Fruit fly (Drosophila melanogaster) S2 (cell line): ENCODE data around the gene yellow-b.

Experiments used
- CG8478 ChIP-seq: fragments of >200 bp; optimal IDR thresholded peaks from 2 replicates; lab custom pipeline; 2018
- CTCF ChIP-seq, 2 experiments: fragments of >200 bp; optimal IDR thresholded peaks; 2 replicates each; lab custom pipeline; 2018

The yellow-b gene

DNA sequence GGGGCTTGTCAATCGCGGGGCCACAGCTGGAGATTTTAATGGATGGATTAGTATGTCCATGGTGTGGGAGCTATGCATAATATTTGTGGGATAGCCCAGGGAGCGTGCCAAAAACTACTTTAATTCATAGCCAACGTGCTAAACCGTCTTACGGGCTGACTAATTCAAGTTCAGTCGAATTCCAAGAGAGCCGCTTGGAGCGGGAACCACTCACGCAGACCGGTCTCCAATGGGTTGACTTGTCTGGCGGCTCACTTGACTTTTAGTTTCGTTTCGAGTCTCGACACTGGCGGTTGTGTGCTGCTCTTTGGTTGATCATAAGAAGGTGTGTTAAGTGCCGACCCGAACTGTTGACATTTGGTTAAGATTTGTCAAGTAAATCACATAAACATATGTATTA, at the start of gene yellow-b:
yellow-b (plus strand) TSS at position 263 of the 400 bp plus-strand sequence.
- TF ChIP-seq CTCF (optimal IDR thresholded peaks at IDR 0.05; lab: Kevin White, UChicago) (no peak), CG8478 (lab: Kevin White, UChicago) (no peak)

DNA sequence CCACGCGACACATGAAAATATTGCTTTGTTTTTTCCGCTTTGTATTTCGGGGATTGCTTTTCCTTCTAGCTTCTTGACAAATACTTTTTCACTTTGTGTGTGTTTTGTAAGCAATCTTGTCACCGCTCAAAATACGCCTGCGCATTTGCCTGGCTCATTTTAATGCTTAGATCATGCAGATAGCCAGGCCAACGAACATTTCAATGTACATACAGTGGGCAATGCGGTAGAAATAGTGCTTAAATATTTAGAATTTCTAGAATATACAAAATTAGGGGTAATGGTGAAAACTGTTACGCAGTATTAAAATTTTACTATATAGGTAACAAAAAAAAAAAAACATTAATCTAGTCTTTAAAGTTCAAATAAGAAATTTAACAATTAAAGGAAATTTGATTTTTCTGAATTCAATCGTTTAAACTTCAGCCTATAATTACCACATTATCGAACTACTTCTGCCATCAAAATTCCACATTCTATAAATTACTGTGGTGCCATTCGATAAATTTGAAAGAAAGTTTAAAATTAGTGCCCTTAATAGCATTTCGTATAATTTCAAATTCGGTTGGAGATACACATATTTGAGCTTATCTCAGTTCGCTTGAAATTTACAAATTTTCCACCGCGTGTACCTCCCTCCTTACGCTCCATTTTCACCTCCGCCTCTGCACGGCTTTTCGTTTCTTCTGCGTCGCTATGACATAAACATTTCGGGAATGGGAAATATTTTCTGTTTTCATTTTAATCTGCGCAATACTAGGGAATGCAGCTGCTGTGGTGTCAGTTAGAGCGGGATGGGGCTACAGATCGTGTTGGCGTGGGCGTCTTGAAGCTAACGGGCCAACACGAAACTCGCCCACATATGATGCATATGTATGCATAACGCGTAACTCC, 47.0 kb upstream of the yellow-b start:
- TF ChIP-seq CG8478 (lab: Kevin White, UChicago) (no peak), CTCF (optimal IDR thresholded peaks at IDR 0.05; lab: Kevin White, UChicago) (no peak)

DNA sequence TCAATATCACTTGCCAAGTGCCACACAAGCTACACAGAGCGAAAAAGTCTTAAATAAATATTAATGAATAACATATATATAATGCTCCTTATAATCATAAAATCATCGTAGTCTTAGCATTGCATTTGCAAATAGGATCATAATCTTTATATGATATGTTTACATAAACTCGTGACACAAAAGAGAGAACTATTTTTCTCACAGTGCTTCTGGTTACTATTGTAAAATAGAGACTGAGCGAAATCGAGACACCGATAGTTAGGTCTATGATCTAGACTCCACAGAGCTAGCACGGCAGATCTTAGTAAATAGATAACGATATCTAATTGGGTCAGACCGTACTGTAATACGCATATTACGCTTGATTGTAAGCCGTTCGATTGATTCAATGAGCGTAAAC, 44.4 kb upstream of the yellow-b start:
- TF ChIP-seq CG8478 (lab: Kevin White, UChicago) = no peak

DNA sequence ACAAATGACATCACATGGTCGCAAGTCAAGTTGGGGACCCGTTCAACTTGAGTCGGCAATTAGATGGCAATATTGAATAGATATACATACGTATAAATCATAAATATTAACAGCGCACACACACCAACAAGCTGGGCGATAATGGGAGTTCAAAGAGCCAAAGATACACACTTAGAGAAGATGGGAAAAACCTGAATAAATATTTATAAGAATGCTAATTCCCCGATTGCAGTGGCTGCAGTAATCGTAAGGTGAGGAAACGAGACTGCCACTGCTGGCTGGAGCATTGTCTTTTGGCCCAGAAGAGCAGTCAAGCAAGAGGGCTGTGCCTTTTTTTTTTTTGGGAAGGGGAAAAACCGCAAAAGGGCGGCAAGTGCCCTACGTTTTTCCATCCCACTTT, 43.9 kb upstream of the yellow-b start:
- TF ChIP-seq CTCF (optimal IDR thresholded peaks at IDR 0.05; lab: Kevin White, UChicago) (no peak), CG8478 (lab: Kevin White, UChicago) (no peak)

DNA sequence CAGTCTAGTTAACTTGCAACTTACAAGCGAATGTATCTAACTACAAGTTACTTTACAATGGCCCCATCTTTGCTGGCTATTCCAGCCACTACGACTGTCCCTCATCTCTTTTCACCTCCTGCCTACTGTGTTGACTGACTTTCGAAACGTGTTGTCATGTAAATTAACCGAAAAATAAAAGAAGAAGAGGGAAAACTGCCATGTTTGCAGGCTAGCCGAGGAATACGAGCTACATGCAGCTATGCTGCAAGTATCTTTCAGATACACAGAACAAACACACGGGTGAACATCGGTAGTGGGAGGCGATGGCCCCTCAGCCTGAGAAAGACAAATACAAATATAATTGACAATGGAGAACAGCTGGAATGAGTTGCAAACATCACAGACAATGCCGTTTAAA, 43.5 kb upstream of the yellow-b start:
- TF ChIP-seq CG8478 (lab: Kevin White, UChicago) (no peak), CTCF (optimal IDR thresholded peaks at IDR 0.05; lab: Kevin White, UChicago) (no peak)

DNA sequence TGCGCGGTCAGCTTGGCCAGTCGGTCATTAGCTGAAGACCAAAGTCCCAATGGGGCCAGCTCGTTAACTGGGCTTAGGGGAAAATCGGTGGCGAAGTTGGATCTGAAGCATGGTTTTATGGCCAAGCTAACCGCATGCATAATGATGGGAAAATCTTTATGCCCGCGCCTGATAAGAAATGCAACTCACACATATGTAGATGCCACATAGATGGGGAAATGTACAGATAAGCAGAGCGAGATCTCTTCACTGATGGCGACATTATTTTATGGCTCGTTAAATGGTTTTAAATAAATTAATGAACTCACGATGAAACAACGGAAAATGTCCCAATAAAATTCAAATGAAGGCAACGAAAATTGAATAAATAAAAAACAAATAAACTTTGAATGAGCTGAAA, 42.2 kb upstream of the yellow-b start:
- TF ChIP-seq CG8478 (lab: Kevin White, UChicago) (no peak), CTCF (optimal IDR thresholded peaks at IDR 0.05; lab: Kevin White, UChicago) (no peak)

DNA sequence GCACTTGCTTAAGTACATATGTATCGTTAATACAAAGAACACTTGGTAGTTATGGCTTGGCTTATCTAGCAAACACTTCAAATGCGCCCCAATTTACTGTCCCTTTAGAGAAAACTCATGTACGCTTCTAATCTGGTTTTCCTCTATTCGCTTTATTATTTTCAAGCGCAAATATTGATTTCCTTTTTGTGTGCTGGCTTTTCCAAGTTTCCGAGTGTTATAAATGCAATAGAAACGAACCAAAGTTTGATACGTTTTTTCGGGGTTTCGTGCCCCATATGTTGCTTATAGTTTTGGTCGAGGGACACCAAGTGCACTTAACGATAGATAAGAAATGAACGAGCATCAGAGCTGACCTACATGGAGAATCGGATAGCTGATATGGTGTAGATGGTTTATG, 40.2 kb upstream of the yellow-b start:
- TF ChIP-seq CTCF (optimal IDR thresholded peaks at IDR 0.05; lab: Kevin White, UChicago) (no peak), CG8478 (lab: Kevin White, UChicago) (no peak)

DNA sequence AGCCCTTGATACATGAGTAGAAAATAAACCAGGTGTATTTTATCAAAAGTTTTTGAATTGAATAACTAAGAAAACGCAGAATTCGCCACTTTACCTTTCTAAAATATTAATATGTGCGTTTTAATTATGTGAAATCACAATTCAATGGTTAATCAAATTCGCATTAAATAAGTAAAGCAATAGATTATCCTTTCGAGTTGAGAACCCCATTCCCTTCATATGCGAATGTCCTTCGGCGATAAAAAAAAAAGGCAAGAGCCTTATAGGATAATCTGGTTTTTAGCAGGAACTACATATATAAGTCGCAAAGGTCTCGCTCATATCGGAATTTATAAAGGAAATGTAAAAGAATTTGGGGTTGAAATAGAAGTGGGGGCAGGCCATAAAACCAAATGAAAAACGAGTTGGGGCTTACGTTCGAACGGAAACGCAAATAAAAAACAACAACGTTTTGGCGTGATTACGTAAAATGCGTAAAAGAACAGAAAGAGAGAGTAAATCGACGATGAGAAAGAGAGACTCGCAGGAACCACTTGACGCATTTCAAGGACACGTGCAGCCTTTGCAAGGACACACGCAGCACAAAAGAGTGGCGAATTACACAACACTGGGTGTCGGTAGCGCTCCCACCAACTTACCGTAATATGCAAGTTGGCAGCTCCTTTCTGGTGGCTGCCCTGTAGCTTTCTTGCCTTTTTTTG, 38.9 kb upstream of the yellow-b start:
- TF ChIP-seq CTCF (optimal IDR thresholded peaks at IDR 0.05; lab: Kevin White, UChicago) = no peak
- no peak for TF ChIP-seq CG8478 (lab: Kevin White, UChicago)

DNA sequence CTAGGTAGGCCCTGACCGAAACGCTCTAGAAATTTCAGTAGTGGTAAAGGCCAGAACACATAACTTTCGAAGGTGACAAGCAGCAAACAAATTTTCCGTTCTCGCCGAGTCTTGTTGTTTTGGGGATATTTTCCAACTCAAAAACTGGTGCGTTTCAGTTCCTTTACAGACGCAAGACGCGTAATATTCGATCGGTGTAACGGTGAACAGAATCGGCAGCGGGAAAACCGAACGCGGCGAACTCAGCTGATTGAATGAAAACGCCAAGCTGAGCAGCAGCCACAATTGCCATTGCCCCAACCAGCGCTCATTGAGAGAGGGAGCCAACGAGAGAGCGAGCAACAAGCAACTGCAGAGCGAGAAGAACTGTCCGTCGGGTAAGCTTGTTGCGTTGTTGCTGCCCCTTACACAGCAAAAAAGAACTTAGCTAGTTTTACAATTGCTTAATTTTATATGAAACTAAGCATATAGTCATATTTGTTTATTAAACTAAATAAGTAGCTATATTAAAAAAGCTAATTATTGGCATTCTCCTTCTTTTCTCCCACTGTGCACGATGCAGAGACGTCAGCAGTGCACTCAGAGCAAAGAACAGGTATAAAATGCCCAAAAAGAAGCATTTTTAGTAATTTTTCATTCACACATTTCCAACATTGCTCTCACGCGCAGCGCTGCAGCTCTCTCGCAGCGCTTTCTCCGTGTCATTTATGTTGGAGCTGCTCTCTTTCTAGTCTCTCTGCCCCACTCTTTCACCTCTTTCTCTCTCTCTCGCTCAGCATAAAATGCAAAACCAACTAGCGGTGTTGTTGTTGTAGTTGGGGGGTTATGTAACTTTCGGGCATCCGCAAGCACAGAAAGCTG, 38.1 kb upstream of the yellow-b start, which contains the start of the genes Cyt-c-d and CG31808:
Cyt-c-d (plus strand) TSS at position 51 of the 861 bp plus-strand sequence.
CG31808 (minus strand) TSS at position 355 of the 861 bp plus-strand sequence.
- TF ChIP-seq CTCF (optimal IDR thresholded peaks at IDR 0.05; lab: Kevin White, UChicago) = no peak
- TF ChIP-seq CG8478 (lab: Kevin White, UChicago) = no peak

DNA sequence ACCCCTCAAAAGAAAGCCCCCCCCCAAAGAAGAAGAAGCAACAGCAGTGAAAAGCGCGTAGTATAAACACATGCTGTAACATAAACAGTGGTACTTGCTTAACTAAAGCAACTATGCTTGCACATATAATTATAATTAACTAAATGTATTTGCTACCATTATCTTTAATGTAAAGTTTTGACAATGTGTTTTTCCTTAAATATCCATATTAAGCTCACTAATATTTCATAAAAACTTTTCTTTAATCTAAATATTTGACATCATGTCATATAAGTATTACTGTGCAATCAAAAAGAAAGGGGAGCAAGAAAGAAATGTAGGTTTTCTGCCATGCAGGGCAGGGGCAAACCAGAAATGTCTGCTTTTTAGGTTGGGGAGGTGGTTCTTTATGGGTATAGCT, 37.4 kb upstream of the yellow-b start:
- no peak for TF ChIP-seq CTCF (optimal IDR thresholded peaks at IDR 0.05; lab: Kevin White, UChicago)
- TF ChIP-seq CG8478 (lab: Kevin White, UChicago) = no peak

DNA sequence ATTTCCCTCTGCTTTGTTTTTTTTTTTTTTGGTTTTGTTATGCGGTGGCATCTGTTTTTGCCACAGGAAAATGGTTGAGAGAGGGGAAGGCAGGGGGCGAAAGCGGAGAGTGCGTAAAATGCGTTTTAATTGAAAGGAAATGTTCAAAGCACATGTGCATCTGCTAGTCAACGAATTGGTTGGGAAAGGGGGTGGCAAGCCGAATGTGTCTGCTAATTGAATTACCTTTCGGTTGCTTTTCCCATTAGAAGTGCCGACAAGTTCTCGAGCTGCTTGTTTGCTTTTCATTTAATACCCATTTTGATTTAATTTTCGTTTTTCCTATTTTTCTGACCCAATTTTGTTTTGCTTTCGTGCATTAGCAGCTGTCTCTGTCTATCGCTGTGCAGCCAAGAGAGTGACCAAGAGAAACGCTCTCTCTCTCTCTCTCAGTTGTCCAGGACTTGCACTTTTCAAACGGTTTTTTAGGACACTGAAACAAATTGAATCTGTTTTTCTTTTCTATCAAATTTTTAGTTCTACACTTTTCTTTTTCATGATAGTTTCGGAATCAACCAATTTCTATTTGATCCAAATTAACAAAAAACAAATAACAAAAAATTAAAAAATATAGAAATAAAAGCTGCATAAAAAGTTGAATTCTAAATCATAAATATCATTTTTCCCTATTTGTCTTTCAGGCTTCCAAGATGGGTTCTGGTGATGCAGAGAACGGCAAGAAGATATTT, 35.5 kb upstream of the yellow-b start:
- no peak for TF ChIP-seq CG8478 (lab: Kevin White, UChicago)
- TF ChIP-seq CTCF (optimal IDR thresholded peaks at IDR 0.05; lab: Kevin White, UChicago) = no peak

DNA sequence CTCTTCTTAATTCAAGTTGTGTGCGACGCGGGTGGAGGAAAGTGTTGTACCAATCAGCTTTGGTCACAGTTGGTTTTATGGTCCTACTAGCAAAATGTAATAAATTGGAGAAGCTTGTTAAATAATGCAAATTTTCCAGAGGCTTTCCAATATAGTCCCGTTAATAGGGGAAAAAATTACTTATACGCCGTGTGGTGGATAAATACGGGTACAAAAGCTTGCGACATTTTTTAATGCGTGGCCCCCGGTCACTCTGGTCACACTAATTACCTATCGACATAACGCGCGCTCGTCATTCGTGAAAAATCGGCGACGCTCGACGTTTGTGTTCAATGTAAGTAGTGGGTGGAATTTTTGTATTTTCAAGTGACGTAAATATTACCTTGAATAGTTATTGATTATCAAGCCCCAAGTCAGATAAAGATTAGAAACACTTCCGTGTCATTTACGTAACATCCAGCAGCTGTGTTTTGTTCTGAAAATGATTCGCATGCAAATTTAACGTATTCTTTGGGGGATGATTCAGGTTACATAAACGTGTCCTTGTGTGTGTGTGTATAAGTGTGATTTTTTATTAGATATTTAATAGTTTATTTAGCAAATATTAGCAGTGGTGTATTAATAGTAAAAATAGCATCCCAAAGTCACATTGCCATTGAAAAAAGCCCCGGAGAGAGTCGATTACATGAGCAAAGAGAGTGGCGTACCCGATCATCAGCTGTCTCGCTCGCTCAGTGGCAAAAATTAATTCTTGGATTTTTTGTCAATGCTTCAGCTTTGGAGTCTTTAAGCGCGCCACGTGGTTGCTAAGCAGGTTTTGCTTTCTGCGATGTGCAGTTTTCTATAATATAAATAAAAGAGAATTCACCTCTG, 34.3 kb upstream of the yellow-b start, which contains the start of gene Cyt-c-p:
Cyt-c-p (plus strand) TSS at position 290 of the 873 bp plus-strand sequence.
- TF ChIP-seq CTCF (optimal IDR thresholded peaks at IDR 0.05; lab: Kevin White, UChicago) (no peak), CG8478 (lab: Kevin White, UChicago) (no peak)
